Worm (Caenorhabditis elegans) whole organism, late embryonic: ENCODE data around the gene msp-40.
A peak's percentile ranks its signal among the peaks of the same experiment; 100 is the strongest.
"Not testable (repeated sequence)": the region's sequence is repeated elsewhere in the genome, so short reads cannot be mapped to it uniquely, and the experiment has no call there.

ENCODE experiments used
- C38D4.7 ChIP-seq: fragments of 200-800 bp; sonication (Bioruptor generic); optimal IDR thresholded peaks from 2 replicates; lab custom pipeline; 2018; ENCODE audit warnings: mild to moderate bottlenecking, missing genetic modification characterization, moderate library complexity, missing compliant biosample characterization
- F13H6.1 ChIP-seq: sonication (generic microtip); optimal IDR thresholded peaks from 2 replicates; lab custom pipeline; 2016; ENCODE audit warnings: missing genetic modification characterization, missing compliant biosample characterization
- K02D7.2 ChIP-seq: sonication (generic microtip); optimal IDR thresholded peaks from 2 replicates; lab custom pipeline; 2017; ENCODE audit warnings: mild to moderate bottlenecking, missing genetic modification characterization, missing compliant biosample characterization
- K09A11.1 ChIP-seq: sonication (generic microtip); optimal IDR thresholded peaks from 2 replicates; lab custom pipeline; 2017; ENCODE audit warnings: antibody characterized with exemption, mild to moderate bottlenecking, missing genetic modification characterization, missing compliant biosample characterization; ENCODE audit not compliant: insufficient read depth
- Y22D7AL.16 ChIP-seq: sonication (generic microtip); optimal IDR thresholded peaks from 2 replicates; lab custom pipeline; 2016; ENCODE audit warnings: missing genetic modification characterization, missing compliant biosample characterization
- ceh-19 ChIP-seq: fragments of 200-800 bp; sonication (Bioruptor generic); optimal IDR thresholded peaks from 2 replicates; lab custom pipeline; 2018; ENCODE audit warnings: mild to moderate bottlenecking, missing genetic modification characterization, missing compliant biosample characterization
- ceh-2 ChIP-seq: sonication (generic microtip); optimal IDR thresholded peaks from 2 replicates; lab custom pipeline; 2016; ENCODE audit warnings: missing genotype, missing genetic modification characterization, missing compliant biosample characterization
- ceh-22 ChIP-seq: sonication (generic microtip); optimal IDR thresholded peaks from 2 replicates; lab custom pipeline; 2017; ENCODE audit warnings: missing biosample characterization, missing genetic modification characterization
- ceh-24 ChIP-seq: sonication (generic microtip); optimal IDR thresholded peaks from 2 replicates; lab custom pipeline; 2016; ENCODE audit warnings: mild to moderate bottlenecking, missing genetic modification characterization, missing compliant biosample characterization
- ceh-30 ChIP-seq: fragments of 150-350 bp; optimal IDR thresholded peaks from 2 replicates; lab custom pipeline; 2014; ENCODE audit warnings: missing biosample characterization, missing genetic modification characterization
- ceh-31 ChIP-seq: sonication (generic microtip); optimal IDR thresholded peaks from 2 replicates; lab custom pipeline; 2016; ENCODE audit warnings: missing genetic modification characterization, missing compliant biosample characterization
- ceh-34 ChIP-seq: sonication (generic microtip); optimal IDR thresholded peaks from 2 replicates; lab custom pipeline; 2016; ENCODE audit warnings: mild to moderate bottlenecking, missing genetic modification characterization, missing compliant biosample characterization
- ceh-45 ChIP-seq: fragments of 200-800 bp; sonication (Bioruptor generic); IDR thresholded peaks from 2 replicates; pipeline ENCODE4 v1.3.6; 2022; ENCODE audit warnings: missing genetic modification reagents, missing genetic modification characterization, missing compliant biosample characterization
- ceh-48 ChIP-seq: sonication (generic microtip); optimal IDR thresholded peaks from 2 replicates; lab custom pipeline; 2016; ENCODE audit warnings: missing genetic modification characterization, inconsistent platforms, missing compliant biosample characterization
- elt-2 ChIP-seq: sonication (generic microtip); optimal IDR thresholded peaks from 2 replicates; lab custom pipeline; 2016; ENCODE audit warnings: missing genetic modification reagents, missing genetic modification characterization, missing compliant biosample characterization
- ets-4 ChIP-seq: sonication (generic microtip); optimal IDR thresholded peaks from 2 replicates; lab custom pipeline; 2016; ENCODE audit warnings: missing genetic modification characterization, missing compliant biosample characterization
- eyg-1 ChIP-seq: sonication (generic microtip); optimal IDR thresholded peaks from 2 replicates; lab custom pipeline; 2016; ENCODE audit warnings: missing genotype, missing genetic modification characterization, missing compliant biosample characterization
- fax-1 ChIP-seq: sonication (generic microtip); optimal IDR thresholded peaks from 2 replicates; lab custom pipeline; 2016; ENCODE audit warnings: missing genotype, missing genetic modification characterization, missing compliant biosample characterization
- hlh-15 ChIP-seq: sonication (generic microtip); optimal IDR thresholded peaks from 2 replicates; lab custom pipeline; 2016; ENCODE audit warnings: missing genetic modification characterization, missing compliant biosample characterization
- hlh-30 ChIP-seq: sonication (generic microtip); optimal IDR thresholded peaks from 2 replicates; lab custom pipeline; 2017; ENCODE audit warnings: antibody characterized with exemption, missing genetic modification characterization, missing compliant biosample characterization; ENCODE audit not compliant: insufficient read depth
- lin-11 ChIP-seq: fragments of 200-800 bp; sonication (Bioruptor generic); optimal IDR thresholded peaks from 2 replicates; lab custom pipeline; 2018; ENCODE audit warnings: mild to moderate bottlenecking, missing genetic modification characterization, missing compliant biosample characterization
- nfya-1 ChIP-seq: sonication (generic microtip); optimal IDR thresholded peaks from 2 replicates; lab custom pipeline; 2017; ENCODE audit warnings: missing genetic modification characterization, mild to moderate bottlenecking, missing compliant biosample characterization, antibody characterized with exemption, moderate library complexity
- nhr-11 ChIP-seq: fragments of 150-350 bp; optimal IDR thresholded peaks from 2 replicates; lab custom pipeline; 2014; ENCODE audit warnings: missing biosample characterization, missing genetic modification characterization
- npax-4 ChIP-seq: sonication (generic microtip); optimal IDR thresholded peaks from 2 replicates; lab custom pipeline; 2016; ENCODE audit warnings: missing genetic modification characterization, missing compliant biosample characterization
- pag-3 ChIP-seq: sonication (generic microtip); optimal IDR thresholded peaks from 2 replicates; lab custom pipeline; 2016; ENCODE audit warnings: missing compliant biosample characterization, missing genetic modification characterization, borderline replicate concordance
- pat-9 ChIP-seq: fragments of 200-800 bp; sonication (Bioruptor generic); optimal IDR thresholded peaks from 2 replicates; lab custom pipeline; 2018; ENCODE audit warnings: mild to moderate bottlenecking, missing genetic modification characterization, moderate library complexity, missing compliant biosample characterization
- pax-1 ChIP-seq: fragments of 150-350 bp; optimal IDR thresholded peaks from 2 replicates; lab custom pipeline; 2014; ENCODE audit warnings: missing biosample characterization, missing genetic modification characterization
- pha-4 ChIP-seq: fragments of 150-350 bp; optimal IDR thresholded peaks from 2 replicates; lab custom pipeline; 2018; ENCODE audit warnings: missing biosample characterization, missing genetic modification reagents, missing genetic modification characterization
- ref-2 ChIP-seq: sonication (generic microtip); optimal IDR thresholded peaks from 2 replicates; lab custom pipeline; 2016; ENCODE audit warnings: missing genetic modification characterization, missing compliant biosample characterization
- rnt-1 ChIP-seq: sonication (generic microtip); optimal IDR thresholded peaks from 2 replicates; lab custom pipeline; 2016; ENCODE audit warnings: missing genetic modification characterization, missing compliant biosample characterization
- sox-4 ChIP-seq: sonication (generic microtip); optimal IDR thresholded peaks from 2 replicates; lab custom pipeline; 2017; ENCODE audit warnings: mild to moderate bottlenecking, missing genetic modification characterization, inconsistent platforms, missing compliant biosample characterization
- syd-9 ChIP-seq: sonication (generic microtip); optimal IDR thresholded peaks from 2 replicates; lab custom pipeline; 2016; ENCODE audit warnings: mild to moderate bottlenecking, missing genetic modification characterization, moderate library complexity, missing compliant biosample characterization
- ttx-3 ChIP-seq: sonication (generic microtip); optimal IDR thresholded peaks from 2 replicates; lab custom pipeline; 2016; ENCODE audit warnings: missing genetic modification reagents, missing genetic modification characterization, missing compliant biosample characterization
- ztf-16 ChIP-seq: sonication (generic microtip); optimal IDR thresholded peaks from 2 replicates; lab custom pipeline; 2017; ENCODE audit warnings: missing genetic modification characterization, missing compliant biosample characterization

Gene msp-40

ce11 chrII:4825133-4825532, at the start of gene msp-40, which contains the start of gene C33F10.8:
Gene msp-40 (plus strand): TSS chrII:4825414.
Gene C33F10.8 (minus strand): TSS chrII:4825233.
- not testable (repeated sequence) for TF ChIP-seq ets-4, ceh-34, npax-4
- TF ChIP-seq, all 69 proteins: peak for 0; not testable (repeated sequence) for 69

DNA sequence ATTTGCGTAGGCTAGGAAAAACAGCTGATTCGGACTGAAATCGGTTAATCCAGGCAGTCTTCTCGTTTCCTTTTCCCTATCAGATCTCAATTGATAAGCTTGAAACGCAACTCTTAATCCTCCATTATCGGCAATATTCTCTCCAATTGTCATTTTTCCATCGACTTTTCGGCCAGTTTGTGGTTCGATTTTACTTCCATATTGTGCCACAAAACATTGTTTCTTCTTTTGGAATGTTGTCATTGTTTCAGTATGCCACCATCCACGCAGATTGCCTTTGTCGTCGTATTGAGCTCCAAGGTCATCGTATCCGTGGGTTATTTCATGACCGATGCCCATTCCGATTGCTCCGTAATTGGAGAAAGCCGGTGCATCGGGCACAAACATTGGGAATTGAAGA, 49.4 kb upstream of the msp-40 start:
- TF ChIP-seq ceh-30 (tag; lab: Kevin White, UChicago): no peak
- TF ChIP-seq syd-9 (tag; lab: Kevin White, UChicago): no peak
- TF ChIP-seq fax-1: no peak
- no peak for TF ChIP-seq pha-4 (tag; lab: Kevin White, UChicago)

DNA sequence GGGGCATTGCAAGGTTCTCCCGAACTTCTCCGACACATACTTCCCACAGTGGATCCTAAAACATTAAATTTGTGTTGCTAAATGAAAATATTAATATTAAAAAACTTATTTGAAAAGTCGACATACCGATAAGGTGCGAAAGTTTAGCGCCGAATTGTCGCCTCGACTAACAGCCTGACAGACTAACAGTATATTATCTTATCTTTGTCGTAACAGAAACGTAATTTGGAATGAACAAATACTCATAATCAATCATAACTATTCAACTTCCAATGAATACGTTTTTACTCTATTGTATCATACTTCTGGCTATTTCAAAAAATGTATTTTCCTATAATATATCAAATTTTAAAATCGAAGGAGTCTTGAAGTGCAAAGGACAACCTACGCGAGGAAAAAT, 48.3 kb upstream of the msp-40 start, which contains the start of gene F26G1.11:
TSS of gene F26G1.11 (plus strand) at position 205 of the 400 bp plus-strand sequence.
- TF ChIP-seq rnt-1 (tag; lab: Kevin White, UChicago): no peak
- peak; percentile 68 for TF ChIP-seq elt-2 (tag; lab: Kevin White, UChicago)

ce11 chrII:4779753-4780152, 45.5 kb upstream of the msp-40 start:
- TF ChIP-seq sox-4 (no peak), hlh-30 (tag; lab: Kevin White, UChicago) (no peak), K02D7.2 (no peak), elt-2 (tag; lab: Kevin White, UChicago) (no peak), ref-2 (tag; lab: Kevin White, UChicago) (no peak), ztf-16 (no peak), ceh-2 (tag; lab: Kevin White, UChicago) (no peak), pag-3 (tag; lab: Kevin White, UChicago) (no peak), C38D4.7 (GFP tag; lab: Kevin White, UChicago) (no peak), eyg-1 (no peak), nhr-11 (tag; lab: Kevin White, UChicago) (no peak), pha-4 (tag; lab: Kevin White, UChicago) (no peak), ceh-45 (GFP tag; lab: Robert Waterston, UW) (no peak), ceh-24 (no peak), Y22D7AL.16 (tag; lab: Kevin White, UChicago) (no peak), ceh-31 (no peak), pax-1 (no peak)

- TF ChIP-seq ref-2 (tag; lab: Kevin White, UChicago) (no peak), hlh-30 (tag; lab: Kevin White, UChicago) (no peak), ceh-22 (tag; lab: Kevin White, UChicago) (no peak), lin-11 (tag; lab: Kevin White, UChicago) (no peak), K09A11.1 (tag; lab: Kevin White, UChicago) (no peak), F13H6.1 (no peak), ceh-48 (tag; lab: Kevin White, UChicago) (no peak), syd-9 (tag; lab: Kevin White, UChicago) (no peak), pag-3 (tag; lab: Kevin White, UChicago) (no peak), rnt-1 (tag; lab: Kevin White, UChicago) (no peak), ceh-19 (no peak), ceh-34 (no peak), hlh-15 (no peak)
Measured at ce11 chrII:4784436-4784835, 40.8 kb upstream of the msp-40 start, which contains the start of gene nep-12. Gene nep-12 (minus strand): TSS chrII:4784536.

DNA sequence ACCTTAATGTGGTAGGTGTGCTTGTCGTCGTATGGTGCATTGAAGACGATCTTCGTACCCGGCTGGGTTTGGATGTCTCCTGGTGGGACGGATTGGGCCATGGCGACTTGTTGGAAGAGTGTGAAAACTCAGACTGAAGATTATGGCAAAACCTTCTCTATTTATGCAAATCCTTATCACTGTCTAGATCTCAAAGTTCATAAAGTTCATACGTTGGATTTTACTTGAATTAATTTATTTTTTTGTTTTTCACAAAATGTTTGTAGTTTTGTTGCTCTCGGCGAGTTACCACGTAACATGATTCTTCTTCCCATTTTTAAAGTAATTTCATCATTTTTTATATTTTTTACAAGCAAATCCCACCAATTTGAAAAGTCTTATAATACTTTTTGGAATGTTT, 39.0 kb upstream of the msp-40 start, which contains the start of gene msp-3:
TSS of gene msp-3 (minus strand) at position 101 of the 400 bp plus-strand sequence.
- TF ChIP-seq pat-9 (tag; lab: Kevin White, UChicago): no peak
- TF ChIP-seq nfya-1 (tag; lab: Kevin White, UChicago): no peak
- TF ChIP-seq ceh-31: no peak
- no peak for TF ChIP-seq ttx-3 (tag; lab: Kevin White, UChicago)
- TF ChIP-seq, all 69 proteins: peak for 0
